Worm (Caenorhabditis elegans) whole organism, L3 larva: ENCODE measurements around the gene hpo-15.

Experiments used
- ama-1 ChIP-seq: fragments of 150-350 bp; optimal IDR thresholded peaks from 2 replicates; lab custom pipeline; 2018
- ceh-28 ChIP-seq: fragments of 150-350 bp; optimal IDR thresholded peaks from 2 replicates; lab custom pipeline; 2014; ENCODE audit warnings: missing biosample characterization, missing genetic modification reagents, missing genetic modification characterization
- fkh-10 ChIP-seq: sonication (generic microtip); optimal IDR thresholded peaks from 2 replicates; lab custom pipeline; 2017; ENCODE audit warnings: missing biosample characterization, missing genetic modification reagents, missing genetic modification characterization
- jun-1 ChIP-seq: fragments of 150-350 bp; optimal IDR thresholded peaks from 2 replicates; lab custom pipeline; 2014; ENCODE audit warnings: missing biosample characterization, missing genetic modification reagents, missing genetic modification characterization
- lin-39 ChIP-seq: fragments of 150-350 bp; optimal IDR thresholded peaks from 2 replicates; lab custom pipeline; 2018; ENCODE audit warnings: missing biosample characterization, missing genetic modification reagents, missing genetic modification characterization
- mdl-1 ChIP-seq: fragments of 150-350 bp; optimal IDR thresholded peaks from 2 replicates; lab custom pipeline; 2014; ENCODE audit warnings: missing biosample characterization, missing genetic modification characterization
- nhr-12 ChIP-seq: fragments of 150-350 bp; optimal IDR thresholded peaks from 2 replicates; lab custom pipeline; 2014; ENCODE audit warnings: missing biosample characterization, missing genetic modification characterization
- nhr-25 ChIP-seq: sonication (generic microtip); optimal IDR thresholded peaks from 2 replicates; lab custom pipeline; 2017; ENCODE audit warnings: missing biosample characterization, missing genetic modification characterization
- nhr-77 ChIP-seq: fragments of 150-350 bp; optimal IDR thresholded peaks from 2 replicates; lab custom pipeline; 2014; ENCODE audit warnings: missing biosample characterization, missing genetic modification characterization
- sea-2 ChIP-seq: fragments of 150-350 bp; sonication (generic microtip); optimal IDR thresholded peaks from 4 replicates; lab custom pipeline; 2014; ENCODE audit warnings: missing biosample characterization, missing genetic modification reagents, missing genetic modification characterization
- unc-39 ChIP-seq: sonication (generic microtip); optimal IDR thresholded peaks from 4 replicates; lab custom pipeline; 2017; ENCODE audit warnings: missing biosample characterization, missing genetic modification characterization

ce11 chrV:5538500-5538899 lies 24.9 kb upstream of the hpo-15 start, which contains the start of gene cft-1:
- no peak for TF ChIP-seq unc-39 (tag; lab: Kevin White, UChicago)
- no peak for TF ChIP-seq fkh-10 (GFP tag; lab: Kevin White, UChicago)
- TF ChIP-seq nhr-77, result no peak
- TF ChIP-seq lin-39, result no peak
- TF ChIP-seq ama-1 (lab: Kevin White, UChicago), result no peak
- no peak for TF ChIP-seq ceh-28 (tag; lab: Kevin White, UChicago)
- TF ChIP-seq mdl-1 (tag; lab: Kevin White, UChicago), result no peak
- no peak for TF ChIP-seq jun-1 (tag; lab: Kevin White, UChicago)
- TF ChIP-seq nhr-25 (tag; lab: Kevin White, UChicago), result no peak
- no peak for TF ChIP-seq nhr-12 (tag; lab: Kevin White, UChicago)
- no peak for TF ChIP-seq sea-2 (GFP tag; lab: Kevin White, UChicago)
